Fruit fly (Drosophila melanogaster) whole organism, embryonic: ENCODE measurements around the gene CG3091.

Experiments used
- Atf6 ChIP-seq: fragments of 200-800 bp; sonication (Bioruptor generic); IDR thresholded peaks from 2 replicates; pipeline ENCODE4 v1.3.6; 2022; ENCODE audit warnings: missing biosample characterization, missing genetic modification characterization
- C15 ChIP-seq: fragments of 200-800 bp; sonication (Bioruptor generic); IDR thresholded peaks from 3 replicates; pipeline ENCODE4 v1.3.6; 2022; ENCODE audit warnings: missing biosample characterization, missing genetic modification characterization
- CG10274 ChIP-seq: fragments of 200-800 bp; sonication (Bioruptor generic); optimal IDR thresholded peaks from 3 replicates; lab custom pipeline; 2017; ENCODE audit warnings: missing biosample characterization, mild to moderate bottlenecking, missing genetic modification characterization
- CG13123 ChIP-seq: fragments of 200-800 bp; sonication (Bioruptor generic); optimal IDR thresholded peaks from 2 replicates; lab custom pipeline; 2016; ENCODE audit warnings: missing biosample characterization, missing genetic modification characterization
- CG1602 ChIP-seq: fragments of 200-800 bp; sonication (Bioruptor generic); optimal IDR thresholded peaks from 3 replicates; lab custom pipeline; 2016; ENCODE audit warnings: missing biosample characterization, missing genetic modification characterization
- CG1647 ChIP-seq: fragments of 200-800 bp; sonication (Bioruptor generic); optimal IDR thresholded peaks from 3 replicates; lab custom pipeline; 2016; ENCODE audit warnings: missing biosample characterization, missing genetic modification characterization
- CG17359 ChIP-seq: fragments of 200-800 bp; sonication (Bioruptor generic); optimal IDR thresholded peaks from 3 replicates; lab custom pipeline; 2018; ENCODE audit warnings: missing biosample characterization, mild to moderate bottlenecking, missing genetic modification characterization, moderate library complexity
- CG17568 ChIP-seq: fragments of 200-800 bp; sonication (Bioruptor generic); optimal IDR thresholded peaks from 2 replicates; lab custom pipeline; 2018; ENCODE audit warnings: missing biosample characterization, mild to moderate bottlenecking, missing genetic modification characterization, moderate library complexity
- CG18262 ChIP-seq: fragments of 200-800 bp; optimal IDR thresholded peaks from 3 replicates; lab custom pipeline; 2019; ENCODE audit warnings: missing biosample characterization, mild to moderate bottlenecking, missing genetic modification characterization, moderate library complexity
- CG2875 ChIP-seq: fragments of 200-800 bp; sonication (Bioruptor generic); optimal IDR thresholded peaks from 2 replicates; lab custom pipeline; 2017; ENCODE audit warnings: missing biosample characterization, mild to moderate bottlenecking, missing genetic modification characterization, missing genetic modification reagents
- CG3281 ChIP-seq: fragments of 200-800 bp; sonication (Bioruptor generic); optimal IDR thresholded peaks from 3 replicates; lab custom pipeline; 2017; ENCODE audit warnings: missing biosample characterization, mild to moderate bottlenecking, missing genetic modification characterization
- CG34422 ChIP-seq: fragments of 200-800 bp; sonication (Bioruptor generic); IDR thresholded peaks from 3 replicates; pipeline ENCODE4 v1.3.6; 2022; ENCODE audit warnings: missing biosample characterization, missing genetic modification characterization
- CG4424 ChIP-seq: fragments of 200-800 bp; sonication (Bioruptor generic); optimal IDR thresholded peaks from 3 replicates; lab custom pipeline; 2016; ENCODE audit warnings: missing biosample characterization, missing genetic modification characterization
- CG6272 ChIP-seq: fragments of 200-800 bp; sonication (Bioruptor generic); IDR thresholded peaks from 2 replicates; pipeline ENCODE4 v1.3.6; 2022; ENCODE audit warnings: missing biosample characterization, missing genetic modification characterization
- CG7745 ChIP-seq: fragments of 200-800 bp; sonication (Bioruptor generic); optimal IDR thresholded peaks from 2 replicates; lab custom pipeline; 2018; ENCODE audit warnings: missing biosample characterization, mild to moderate bottlenecking, missing genetic modification characterization, moderate library complexity
- CG8388 ChIP-seq: fragments of 200-800 bp; sonication (Bioruptor generic); optimal IDR thresholded peaks from 2 replicates; lab custom pipeline; 2019; ENCODE audit warnings: missing biosample characterization, mild to moderate bottlenecking, missing genetic modification characterization, moderate library complexity
- CG9215 ChIP-seq: fragments of 200-800 bp; sonication (Bioruptor generic); IDR thresholded peaks from 2 replicates; pipeline ENCODE4 v1.3.6; 2022; ENCODE audit warnings: missing biosample characterization, missing genetic modification characterization
- CG9437 ChIP-seq: fragments of 200-800 bp; sonication (Bioruptor generic); optimal IDR thresholded peaks from 2 replicates; lab custom pipeline; 2018; ENCODE audit warnings: missing biosample characterization, mild to moderate bottlenecking, missing genetic modification characterization
- D19A ChIP-seq: fragments of 200-800 bp; optimal IDR thresholded peaks from 3 replicates; lab custom pipeline; 2019; ENCODE audit warnings: missing biosample characterization, mild to moderate bottlenecking, missing genetic modification characterization, moderate library complexity
- Dip3 ChIP-seq: fragments of 200-800 bp; sonication (Bioruptor generic); optimal IDR thresholded peaks from 3 replicates; lab custom pipeline; 2016; ENCODE audit warnings: missing biosample characterization, missing genetic modification characterization
- Ets97D ChIP-seq: fragments of 200-800 bp; sonication (Bioruptor generic); optimal IDR thresholded peaks from 3 replicates; lab custom pipeline; 2016; ENCODE audit warnings: missing biosample characterization, missing genetic modification characterization
- H2.0 ChIP-seq: fragments of 200-800 bp; sonication (Bioruptor generic); IDR thresholded peaks from 2 replicates; pipeline ENCODE4 v1.3.6; 2022; ENCODE audit warnings: missing biosample characterization, missing genetic modification characterization
- Hand ChIP-seq: fragments of 200-800 bp; sonication (Bioruptor generic); optimal IDR thresholded peaks from 2 replicates; lab custom pipeline; 2017; ENCODE audit warnings: mild to moderate bottlenecking, missing biosample characterization, missing genetic modification reagents, missing genetic modification characterization
- Med ChIP-seq: fragments of 200-800 bp; sonication (Bioruptor generic); peaks from one replicate; lab custom pipeline; 2016; ENCODE audit warnings: missing biosample characterization, missing genetic modification characterization, mild to moderate bottlenecking, inconsistent platforms, moderate library complexity
- Nf-YB ChIP-seq: fragments of 200-800 bp; sonication (Bioruptor generic); optimal IDR thresholded peaks from 3 replicates; lab custom pipeline; 2019; ENCODE audit warnings: missing biosample characterization, mild to moderate bottlenecking, missing genetic modification characterization, moderate library complexity
- Ptx1 ChIP-seq: fragments of 200-800 bp; sonication (Bioruptor generic); IDR thresholded peaks from 2 replicates; pipeline ENCODE4 v1.3.6; 2022; ENCODE audit warnings: missing biosample characterization, missing genetic modification characterization
- Ravus ChIP-seq: fragments of 200-800 bp; sonication (Bioruptor generic); IDR thresholded peaks from 2 replicates; pipeline ENCODE4 v1.3.6; 2022; ENCODE audit warnings: missing biosample characterization, missing genetic modification characterization
- Rfx ChIP-seq: fragments of 200-800 bp; sonication (Bioruptor generic); IDR thresholded peaks from 2 replicates; pipeline ENCODE4 v1.3.6; 2022; ENCODE audit warnings: missing biosample characterization, missing genetic modification characterization
- Stat92E ChIP-seq, 3 experiments: fragments of >200 bp in 2 of 3; fragments of 200-800 bp in 1 of 3; sonication (Bioruptor generic) in 1 of 3; optimal IDR thresholded peaks; 2 replicates each; lab custom pipeline; 2017 to 2019; ENCODE audit warnings: missing biosample characterization in 3 of 3, missing genetic modification characterization in 3 of 3, mild to moderate bottlenecking in 1 of 3, moderate library complexity in 1 of 3
- TFAM ChIP-seq: fragments of 200-800 bp; sonication (Bioruptor generic); optimal IDR thresholded peaks from 2 replicates; lab custom pipeline; 2017; ENCODE audit warnings: missing biosample characterization, missing genetic modification characterization, inconsistent platforms
- Tbp ChIP-seq: fragments of >200 bp; optimal IDR thresholded peaks from 2 replicates; lab custom pipeline; 2018; ENCODE audit warnings: missing biosample characterization, missing genetic modification characterization
- amos ChIP-seq: fragments of 200-800 bp; sonication (Bioruptor generic); IDR thresholded peaks from 2 replicates; pipeline ENCODE4 v1.3.6; 2022; ENCODE audit warnings: missing biosample characterization, missing genetic modification characterization; ENCODE audit not compliant: partially characterized antibody
- aop ChIP-seq: fragments of 200-800 bp; sonication (Bioruptor generic); IDR thresholded peaks from 2 replicates; pipeline ENCODE4 v1.3.6; 2022; ENCODE audit warnings: missing biosample characterization, missing genetic modification characterization
- ato ChIP-seq: fragments of 200-800 bp; sonication (Bioruptor generic); IDR thresholded peaks from 2 replicates; pipeline ENCODE4 v1.3.6; 2022; ENCODE audit warnings: missing biosample characterization, missing genetic modification characterization; ENCODE audit not compliant: partially characterized antibody
- danr ChIP-seq: fragments of 200-800 bp; sonication (Bioruptor generic); IDR thresholded peaks from 2 replicates; pipeline ENCODE4 v1.3.6; 2022; ENCODE audit warnings: missing biosample characterization, missing genetic modification characterization
- dati ChIP-seq: fragments of 200-800 bp; sonication (Bioruptor generic); IDR thresholded peaks from 2 replicates; pipeline ENCODE4 v1.3.6; 2022; ENCODE audit warnings: missing biosample characterization, missing genetic modification characterization
- gfzf ChIP-seq: fragments of 200-800 bp; sonication (Bioruptor generic); optimal IDR thresholded peaks from 2 replicates; lab custom pipeline; 2016; ENCODE audit warnings: missing biosample characterization, mild to moderate bottlenecking, missing genetic modification characterization, moderate library complexity
- gsb-n ChIP-seq: fragments of 200-800 bp; sonication (Bioruptor generic); optimal IDR thresholded peaks from 3 replicates; lab custom pipeline; 2018; ENCODE audit warnings: missing biosample characterization, mild to moderate bottlenecking, missing genetic modification characterization
- kay ChIP-seq: fragments of 200-800 bp; sonication (Bioruptor generic); optimal IDR thresholded peaks from 2 replicates; lab custom pipeline; 2016; ENCODE audit warnings: missing biosample characterization, missing genetic modification characterization
- org-1 ChIP-seq: fragments of 200-800 bp; sonication (Bioruptor generic); optimal IDR thresholded peaks from 2 replicates; lab custom pipeline; 2017; ENCODE audit warnings: missing biosample characterization, missing genetic modification characterization
- otp ChIP-seq: fragments of 200-800 bp; sonication (Bioruptor generic); IDR thresholded peaks from 3 replicates; pipeline ENCODE4, ENCODE4 v1.3.6; 2022; ENCODE audit warnings: missing biosample characterization, missing genetic modification characterization
- row ChIP-seq: fragments of 200-800 bp; sonication (Bioruptor generic); IDR thresholded peaks from 3 replicates; pipeline ENCODE4 v1.3.6; 2022; ENCODE audit warnings: missing biosample characterization, missing genetic modification characterization
- sc ChIP-seq, 3 experiments: fragments of >200 bp in 2 of 3; fragments of 200-800 bp in 1 of 3; sonication (Bioruptor generic) in 1 of 3; optimal IDR thresholded peaks; 2 replicates in 2 of 3; 3 replicates in 1 of 3; lab custom pipeline; 2017; ENCODE audit warnings: mild to moderate bottlenecking in 1 of 3, missing biosample characterization in 1 of 3, missing genetic modification characterization in 1 of 3, missing genetic modification reagents in 1 of 3
- slp2 ChIP-seq: fragments of 200-800 bp; sonication (Bioruptor generic); optimal IDR thresholded peaks from 2 replicates; lab custom pipeline; 2016; ENCODE audit warnings: missing biosample characterization, missing genetic modification characterization
- trem ChIP-seq: fragments of 200-800 bp; optimal IDR thresholded peaks from 3 replicates; lab custom pipeline; 2019; ENCODE audit warnings: missing biosample characterization, mild to moderate bottlenecking, missing genetic modification characterization, moderate library complexity
- trh ChIP-seq: fragments of 200-800 bp; sonication (Bioruptor generic); optimal IDR thresholded peaks from 2 replicates; lab custom pipeline; 2016; ENCODE audit warnings: missing biosample characterization, missing genetic modification characterization
- vnd ChIP-seq: fragments of 200-800 bp; sonication (Bioruptor generic); IDR thresholded peaks from 3 replicates; pipeline ENCODE4 v1.3.6; 2022; ENCODE audit warnings: missing biosample characterization, missing genetic modification characterization; ENCODE audit not compliant: partially characterized antibody
- wdn ChIP-seq: fragments of 200-800 bp; sonication (Bioruptor generic); IDR thresholded peaks from 2 replicates; pipeline ENCODE4 v1.3.6; 2022; ENCODE audit warnings: missing biosample characterization, missing genetic modification characterization

CG3091 gene

DNA sequence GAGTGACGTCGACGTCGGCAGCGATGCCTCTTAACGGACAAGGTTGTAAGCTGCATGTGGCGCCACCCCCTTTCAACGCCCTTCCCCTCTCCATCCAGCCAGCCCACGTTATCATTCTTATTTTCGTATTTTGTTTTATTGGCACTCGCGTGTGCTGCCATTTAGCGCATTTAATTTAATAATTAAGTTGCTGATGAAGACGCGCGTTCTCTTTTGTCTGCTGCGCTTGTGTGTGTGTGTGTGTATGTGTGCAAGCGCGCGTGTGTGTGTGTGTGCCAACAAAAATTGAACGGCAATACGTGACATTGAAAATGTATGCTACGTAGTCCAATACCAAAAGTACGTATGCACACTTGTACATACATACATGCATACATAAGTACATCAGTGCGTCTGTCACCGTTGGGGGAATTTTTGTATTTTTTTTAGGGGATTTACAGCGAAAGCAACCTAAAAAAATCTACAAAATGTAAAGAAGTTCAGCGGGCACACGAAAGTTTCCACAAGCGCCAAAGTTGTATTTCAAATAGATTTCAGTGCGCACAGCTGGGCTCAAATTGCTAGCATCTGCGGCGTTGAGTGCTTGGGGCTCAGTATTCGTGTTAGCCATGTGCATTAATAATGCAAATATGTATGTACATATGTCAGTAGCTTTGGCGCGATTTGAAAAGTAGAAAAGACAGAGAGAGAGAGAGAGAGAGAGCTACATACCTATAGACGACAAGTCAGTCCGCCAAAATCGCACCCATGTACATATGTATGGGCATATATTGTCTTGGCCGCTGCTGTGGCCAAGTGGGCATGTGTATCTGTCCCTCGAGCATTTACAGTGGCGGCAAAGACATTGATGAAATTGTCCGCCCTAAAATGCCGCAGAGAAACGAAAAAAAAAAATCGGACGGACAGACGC, 47.9 kb upstream of the CG3091 start (continued):
- TF ChIP-seq ato = no peak
- TF ChIP-seq Med (GFP tag; lab: Kevin White, UChicago) = peak; percentile 98
- peak; percentile 78 for TF ChIP-seq D19A
- TF ChIP-seq vnd (GFP tag; lab: Robert Waterston, UW) = no peak
- TF ChIP-seq aop (GFP tag; lab: Robert Waterston, UW) = no peak
- peak; percentile 79 for TF ChIP-seq Rfx (GFP tag; lab: Robert Waterston, UW)
- TF ChIP-seq kay (GFP tag; lab: Kevin White, UChicago) = peak; percentile 59
- peak; percentile 86 for TF ChIP-seq CG18262 (tag; lab: Kevin White, UChicago)
- TF ChIP-seq trem = peak; percentile 57
- peak; percentile 57 for TF ChIP-seq gsb-n (tag; lab: Kevin White, UChicago)
- peak in 1 of 3 experiments; percentile 23 for TF ChIP-seq Stat92E (GFP tag; optimal IDR thresholded peaks at IDR 0.05; lab: Kevin White, UChicago)
- TF ChIP-seq CG4424 (GFP tag; lab: Kevin White, UChicago) = peak; percentile 79
- no peak for TF ChIP-seq gfzf (GFP tag; lab: Kevin White, UChicago)
- TF ChIP-seq dati (GFP tag; lab: Robert Waterston, UW) = no peak
- TF ChIP-seq CG9215 (GFP tag; lab: Robert Waterston, UW) = peak; percentile 70; the same call in 1 of the 2 replicates
- peak; percentile 75 for TF ChIP-seq CG1602 (GFP tag; lab: Kevin White, UChicago)
- no peak for TF ChIP-seq sc (optimal IDR thresholded peaks at IDR 0.05; lab: Kevin White, UChicago)
- TF ChIP-seq sc (GFP tag; optimal IDR thresholded peaks at IDR 0.05; lab: Kevin White, UChicago) = peak; percentile 69
- TF ChIP-seq trh (GFP tag; lab: Kevin White, UChicago) = peak; percentile 21
- peak; percentile 44 for TF ChIP-seq CG13123 (GFP tag; lab: Kevin White, UChicago)
- peak; percentile 54 for TF ChIP-seq Dip3 (GFP tag; lab: Kevin White, UChicago)
- TF ChIP-seq CG10274 (GFP tag; lab: Kevin White, UChicago) = peak; percentile 62
- TF ChIP-seq CG9437 (GFP tag; lab: Kevin White, UChicago) = peak; percentile 79
- peak; percentile 64 for TF ChIP-seq CG6272
- peak; percentile 82 for TF ChIP-seq CG8388
- TF ChIP-seq CG3281 (GFP tag; lab: Kevin White, UChicago) = peak; percentile 79
- TF ChIP-seq CG17359 (tag; lab: Kevin White, UChicago) = peak; percentile 82
- peak; percentile 91 for TF ChIP-seq Ptx1 (GFP tag; lab: Robert Waterston, UW)
- TF ChIP-seq row (GFP tag; lab: Robert Waterston, UW) = peak; percentile 82
- peak; percentile 75 for TF ChIP-seq CG17568 (GFP tag; lab: Kevin White, UChicago)
- no peak for TF ChIP-seq CG7745 (tag; lab: Kevin White, UChicago)
- peak; percentile 77 for TF ChIP-seq H2.0 (GFP tag; lab: Robert Waterston, UW)
- peak; percentile 80 for TF ChIP-seq CG2875
- peak; percentile 61 for TF ChIP-seq Hand
- TF ChIP-seq Ravus (GFP tag; lab: Robert Waterston, UW) = peak; percentile 39
- peak; percentile 21 for TF ChIP-seq TFAM (GFP tag; lab: Kevin White, UChicago)
- no peak for TF ChIP-seq Tbp (GFP tag; lab: Kevin White, UChicago)
- TF ChIP-seq CG1647 (GFP tag; lab: Kevin White, UChicago) = peak; percentile 56
- TF ChIP-seq wdn (GFP tag; lab: Robert Waterston, UW) = peak; percentile 43; the same call in 1 of the 2 replicates
- TF ChIP-seq slp2 (GFP tag; lab: Kevin White, UChicago) = peak; percentile 86
- TF ChIP-seq CG34422 = peak; percentile 84
- peak; percentile 82 for TF ChIP-seq danr (GFP tag; lab: Robert Waterston, UW)
- peak; percentile 78 for TF ChIP-seq Atf6 (GFP tag; lab: Robert Waterston, UW)
- TF ChIP-seq otp (GFP tag; lab: Robert Waterston, UW) = peak; percentile 65; the same call in 1 of the 3 replicates
- peak; percentile 49 for TF ChIP-seq Nf-YB (GFP tag; lab: Kevin White, UChicago)
- TF ChIP-seq C15 (GFP tag; lab: Robert Waterston, UW) = peak; percentile 59; the same call in 1 of the 3 replicates
- peak; percentile 41 for TF ChIP-seq Ets97D (GFP tag; lab: Kevin White, UChicago)
- TF ChIP-seq org-1 = peak; percentile 85
- TF ChIP-seq amos = no peak
